Fruit fly (Drosophila melanogaster) whole organism, embryonic: ENCODE measurements around the gene rols.

ENCODE experiments used
- Aef1 ChIP-seq: fragments of 200-800 bp; sonication (Bioruptor generic); IDR thresholded peaks from 3 replicates; pipeline ENCODE4 v1.3.6; 2022; ENCODE audit warnings: missing biosample characterization, missing genetic modification characterization
- Bgb ChIP-seq: fragments of 200-800 bp; sonication (Bioruptor generic); IDR thresholded peaks from 2 replicates; pipeline ENCODE4 v1.3.6; 2022; ENCODE audit warnings: missing biosample characterization, missing genetic modification characterization; ENCODE audit not compliant: partially characterized antibody
- CG10654 ChIP-seq: fragments of 200-800 bp; sonication (Bioruptor generic); optimal IDR thresholded peaks from 2 replicates; lab custom pipeline; 2016; ENCODE audit warnings: missing biosample characterization, missing genetic modification characterization
- CG10979 ChIP-seq: fragments of 200-800 bp; sonication (Bioruptor generic); optimal IDR thresholded peaks from 2 replicates; lab custom pipeline; 2018; ENCODE audit warnings: missing biosample characterization, mild to moderate bottlenecking, missing genetic modification characterization, moderate library complexity
- CG11085 ChIP-seq: fragments of 200-800 bp; sonication (Bioruptor generic); IDR thresholded peaks from 2 replicates; pipeline ENCODE4 v1.3.6; 2022; ENCODE audit warnings: missing biosample characterization, missing genetic modification characterization
- CG11247 ChIP-seq: fragments of 200-800 bp; sonication (Bioruptor generic); IDR thresholded peaks from 2 replicates; pipeline ENCODE4 v1.3.6; 2022; ENCODE audit warnings: missing biosample characterization, missing genetic modification characterization
- CG11696 ChIP-seq: fragments of 200-800 bp; sonication (Bioruptor generic); IDR thresholded peaks from 2 replicates; pipeline ENCODE4 v1.3.6; 2022; ENCODE audit warnings: missing biosample characterization, missing genetic modification characterization
- CG12155 ChIP-seq: fragments of 200-800 bp; sonication (Bioruptor generic); optimal IDR thresholded peaks from 3 replicates; lab custom pipeline; 2016; ENCODE audit warnings: missing biosample characterization, missing genetic modification characterization
- CG12391 ChIP-seq: fragments of 200-800 bp; sonication (Bioruptor generic); optimal IDR thresholded peaks from 3 replicates; lab custom pipeline; 2018; ENCODE audit warnings: missing biosample characterization, mild to moderate bottlenecking, missing genetic modification characterization, moderate library complexity
- CG14014 ChIP-seq: fragments of 200-800 bp; sonication (Bioruptor generic); IDR thresholded peaks from 2 replicates; pipeline ENCODE4 v1.3.6; 2022; ENCODE audit warnings: missing biosample characterization, missing genetic modification characterization
- CG1602 ChIP-seq: fragments of 200-800 bp; sonication (Bioruptor generic); optimal IDR thresholded peaks from 3 replicates; lab custom pipeline; 2016; ENCODE audit warnings: missing biosample characterization, missing genetic modification characterization
- CG1603 ChIP-seq: fragments of 200-800 bp; sonication (Bioruptor generic); optimal IDR thresholded peaks from 2 replicates; lab custom pipeline; 2019; ENCODE audit warnings: missing biosample characterization, mild to moderate bottlenecking, missing genetic modification characterization, moderate library complexity
- CG18619 ChIP-seq: fragments of 200-800 bp; sonication (Bioruptor generic); optimal IDR thresholded peaks from 3 replicates; lab custom pipeline; 2017; ENCODE audit warnings: missing biosample characterization, mild to moderate bottlenecking, missing genetic modification characterization
- CG34376 ChIP-seq: fragments of 200-800 bp; sonication (Bioruptor generic); optimal IDR thresholded peaks from 2 replicates; lab custom pipeline; 2018; ENCODE audit warnings: missing biosample characterization, mild to moderate bottlenecking, missing genetic modification characterization
- CG4730 ChIP-seq: fragments of 200-800 bp; sonication (Bioruptor generic); IDR thresholded peaks from 2 replicates; pipeline ENCODE4 v1.3.6; 2022; ENCODE audit warnings: missing biosample characterization, missing genetic modification characterization
- CG7987 ChIP-seq: fragments of 200-800 bp; sonication (Bioruptor generic); optimal IDR thresholded peaks from 2 replicates; lab custom pipeline; 2018; ENCODE audit warnings: missing biosample characterization, mild to moderate bottlenecking, missing genetic modification characterization, moderate library complexity
- CG8388 ChIP-seq: fragments of 200-800 bp; sonication (Bioruptor generic); optimal IDR thresholded peaks from 2 replicates; lab custom pipeline; 2019; ENCODE audit warnings: missing biosample characterization, mild to moderate bottlenecking, missing genetic modification characterization, moderate library complexity
- CkIIα-i1 ChIP-seq: fragments of 200-800 bp; sonication (Bioruptor generic); IDR thresholded peaks from 2 replicates; pipeline ENCODE4 v1.3.6; 2022; ENCODE audit warnings: missing biosample characterization, missing genetic modification characterization
- Dbx ChIP-seq: fragments of 200-800 bp; sonication (Bioruptor generic); IDR thresholded peaks from 3 replicates; pipeline ENCODE4 v1.3.6; 2022; ENCODE audit warnings: missing biosample characterization, missing genetic modification characterization
- Dip2 ChIP-seq: fragments of 200-800 bp; sonication (Bioruptor generic); IDR thresholded peaks from 2 replicates; pipeline ENCODE4 v1.3.6; 2022; ENCODE audit warnings: missing biosample characterization, missing genetic modification characterization
- Doc2 ChIP-seq: fragments of 200-800 bp; sonication (Bioruptor generic); IDR thresholded peaks from 2 replicates; pipeline ENCODE4 v1.3.6; 2022; ENCODE audit warnings: missing biosample characterization, missing genetic modification characterization
- Hmr ChIP-seq: fragments of 200-800 bp; sonication (Bioruptor generic); optimal IDR thresholded peaks from 3 replicates; lab custom pipeline; 2017; ENCODE audit warnings: mild to moderate bottlenecking, missing biosample characterization, missing genetic modification reagents, missing genetic modification characterization
- Max ChIP-seq: fragments of 200-800 bp; sonication (Bioruptor generic); optimal IDR thresholded peaks from 2 replicates; lab custom pipeline; 2016; ENCODE audit warnings: missing biosample characterization, mild to moderate bottlenecking, missing genetic modification characterization
- Med ChIP-seq: fragments of 200-800 bp; sonication (Bioruptor generic); peaks from one replicate; lab custom pipeline; 2016; ENCODE audit warnings: missing biosample characterization, missing genetic modification characterization, mild to moderate bottlenecking, inconsistent platforms, moderate library complexity
- Nf-YA ChIP-seq: fragments of 200-800 bp; sonication (Bioruptor generic); IDR thresholded peaks from 2 replicates; pipeline ENCODE4 v1.3.6; 2022; ENCODE audit warnings: missing biosample characterization, missing genetic modification characterization
- Rfx ChIP-seq: fragments of 200-800 bp; sonication (Bioruptor generic); IDR thresholded peaks from 2 replicates; pipeline ENCODE4 v1.3.6; 2022; ENCODE audit warnings: missing biosample characterization, missing genetic modification characterization
- Sry-β ChIP-seq: fragments of 200-800 bp; sonication (Bioruptor generic); optimal IDR thresholded peaks from 2 replicates; lab custom pipeline; 2018; ENCODE audit warnings: missing biosample characterization, mild to moderate bottlenecking, missing genetic modification characterization, moderate library complexity
- YL-1 ChIP-seq: fragments of 200-800 bp; sonication (Bioruptor generic); optimal IDR thresholded peaks from 3 replicates; lab custom pipeline; 2017; ENCODE audit warnings: missing biosample characterization, mild to moderate bottlenecking, missing genetic modification characterization
- al ChIP-seq: fragments of 200-800 bp; sonication (Bioruptor generic); IDR thresholded peaks from 2 replicates; pipeline ENCODE4 v1.3.6; 2022; ENCODE audit warnings: missing biosample characterization, missing genetic modification characterization
- cato ChIP-seq: fragments of 200-800 bp; sonication (Bioruptor generic); optimal IDR thresholded peaks from 2 replicates; lab custom pipeline; 2016; ENCODE audit warnings: missing biosample characterization, missing genetic modification characterization, borderline replicate concordance
- dysf ChIP-seq: fragments of 200-800 bp; sonication (Bioruptor generic); IDR thresholded peaks from 3 replicates; pipeline ENCODE4 v1.3.6; 2022; ENCODE audit warnings: missing biosample characterization, missing genetic modification characterization
- emc ChIP-seq: fragments of 200-800 bp; sonication (Bioruptor generic); optimal IDR thresholded peaks from 2 replicates; lab custom pipeline; 2016; ENCODE audit warnings: missing biosample characterization, missing genetic modification characterization
- her ChIP-seq: fragments of 200-800 bp; sonication (Bioruptor generic); optimal IDR thresholded peaks from 2 replicates; lab custom pipeline; 2016; ENCODE audit warnings: missing biosample characterization, missing genetic modification characterization
- jumu ChIP-seq: fragments of 200-800 bp; sonication (Bioruptor generic); optimal IDR thresholded peaks from 3 replicates; lab custom pipeline; 2016; ENCODE audit warnings: missing biosample characterization, missing genetic modification characterization
- kay ChIP-seq: fragments of 200-800 bp; sonication (Bioruptor generic); optimal IDR thresholded peaks from 2 replicates; lab custom pipeline; 2016; ENCODE audit warnings: missing biosample characterization, missing genetic modification characterization
- lola ChIP-seq, 3 experiments: fragments of >200 bp in 2 of 3; fragments of 200-800 bp in 1 of 3; sonication (Bioruptor generic) in 1 of 3; optimal IDR thresholded peaks; 2 replicates each; lab custom pipeline; 2017 to 2019; ENCODE audit warnings: missing biosample characterization in 3 of 3, missing genetic modification characterization in 3 of 3, mild to moderate bottlenecking in 1 of 3, moderate library complexity in 1 of 3
- mirr ChIP-seq: fragments of 200-800 bp; sonication (Bioruptor generic); optimal IDR thresholded peaks from 3 replicates; lab custom pipeline; 2018; ENCODE audit warnings: missing biosample characterization, mild to moderate bottlenecking, missing genetic modification characterization
- nmo ChIP-seq: fragments of 200-800 bp; sonication (Bioruptor generic); optimal IDR thresholded peaks from 2 replicates; lab custom pipeline; 2018; ENCODE audit warnings: missing biosample characterization, mild to moderate bottlenecking, missing genetic modification characterization, moderate library complexity
- pho ChIP-seq: fragments of 200-800 bp; sonication (Bioruptor generic); optimal IDR thresholded peaks from 2 replicates; lab custom pipeline; 2016; ENCODE audit warnings: missing biosample characterization, missing genetic modification characterization
- pita ChIP-seq: fragments of 200-800 bp; sonication (Bioruptor generic); optimal IDR thresholded peaks from 2 replicates; lab custom pipeline; 2017; ENCODE audit warnings: missing biosample characterization, mild to moderate bottlenecking, missing genetic modification characterization
- pzg ChIP-seq: fragments of 200-800 bp; sonication (Bioruptor generic); optimal IDR thresholded peaks from 3 replicates; lab custom pipeline; 2018; ENCODE audit warnings: missing biosample characterization, mild to moderate bottlenecking, missing genetic modification characterization, moderate library complexity
- repo ChIP-seq: fragments of 200-800 bp; sonication (Bioruptor generic); optimal IDR thresholded peaks from 2 replicates; lab custom pipeline; 2016; ENCODE audit warnings: missing biosample characterization, missing genetic modification characterization
- run ChIP-seq: fragments of 200-800 bp; sonication (Bioruptor generic); optimal IDR thresholded peaks from 3 replicates; lab custom pipeline; 2018; ENCODE audit warnings: missing biosample characterization, mild to moderate bottlenecking, missing genetic modification characterization
- sisA ChIP-seq: fragments of 200-800 bp; sonication (Bioruptor generic); IDR thresholded peaks from 2 replicates; pipeline ENCODE4 v1.3.6; 2022; ENCODE audit warnings: missing biosample characterization, missing genetic modification characterization
- so ChIP-seq: fragments of 200-800 bp; sonication (Bioruptor generic); IDR thresholded peaks from 3 replicates; pipeline ENCODE4 v1.3.6; 2022; ENCODE audit warnings: missing biosample characterization, missing genetic modification characterization
- stwl ChIP-seq: fragments of 200-800 bp; sonication (Bioruptor generic); optimal IDR thresholded peaks from 3 replicates; lab custom pipeline; 2018; ENCODE audit warnings: missing biosample characterization, mild to moderate bottlenecking, missing genetic modification characterization, moderate library complexity
- trem ChIP-seq: fragments of 200-800 bp; optimal IDR thresholded peaks from 3 replicates; lab custom pipeline; 2019; ENCODE audit warnings: missing biosample characterization, mild to moderate bottlenecking, missing genetic modification characterization, moderate library complexity
- trh ChIP-seq: fragments of 200-800 bp; sonication (Bioruptor generic); optimal IDR thresholded peaks from 2 replicates; lab custom pipeline; 2016; ENCODE audit warnings: missing biosample characterization, missing genetic modification characterization
- tup ChIP-seq: fragments of 200-800 bp; sonication (Bioruptor generic); optimal IDR thresholded peaks from 2 replicates; lab custom pipeline; 2016; ENCODE audit warnings: missing biosample characterization, mild to moderate bottlenecking, missing genetic modification characterization, moderate library complexity
- vfl ChIP-seq: fragments of 200-800 bp; sonication (Bioruptor generic); optimal IDR thresholded peaks from 2 replicates; lab custom pipeline; 2016; ENCODE audit warnings: missing biosample characterization, missing genetic modification characterization
- zen2 ChIP-seq: fragments of 200-800 bp; sonication (Bioruptor generic); IDR thresholded peaks from 3 replicates; pipeline ENCODE4 v1.3.6; 2022; ENCODE audit warnings: missing biosample characterization, missing genetic modification characterization; ENCODE audit not compliant: partially characterized antibody

rols gene

DNA sequence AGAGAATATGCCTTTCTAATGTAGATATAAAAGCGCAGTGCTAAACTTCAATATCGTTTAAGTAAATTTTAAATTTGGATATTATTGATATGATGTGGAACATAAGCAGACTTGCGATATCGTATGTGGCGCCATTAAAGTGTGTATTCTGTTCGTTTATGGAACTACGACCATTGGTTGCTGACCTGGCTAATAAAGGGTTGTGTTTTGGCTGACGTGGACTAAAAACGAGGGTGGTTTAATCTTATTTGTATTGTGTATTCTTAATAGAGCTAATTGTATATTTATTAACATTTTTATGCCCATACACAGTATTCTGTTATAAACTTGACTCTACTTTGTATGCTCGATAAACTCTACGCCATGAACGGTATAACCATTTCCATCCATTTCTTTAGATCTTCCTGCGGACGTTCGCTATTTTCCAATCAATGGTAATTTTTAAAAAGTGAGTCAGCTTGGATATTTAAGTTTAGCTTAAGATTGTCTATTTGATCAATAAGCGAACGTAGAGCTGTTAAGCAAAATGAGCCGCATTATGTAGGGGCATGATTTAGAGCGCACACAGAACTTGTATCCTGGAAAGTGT lies 2.1 kb upstream of the rols start (continued):
- TF ChIP-seq CG11247 (GFP tag; lab: Robert Waterston, UW) (no peak), run (tag; lab: Kevin White, UChicago) (no peak), Dip2 (GFP tag; lab: Robert Waterston, UW) (no peak), CG4730 (GFP tag; lab: Robert Waterston, UW) (no peak), kay (GFP tag; lab: Kevin White, UChicago) (peak; percentile 15), Hmr (GFP tag; lab: Kevin White, UChicago) (peak; percentile 11), CG14014 (GFP tag; lab: Robert Waterston, UW) (no peak), emc (GFP tag; lab: Kevin White, UChicago) (no peak), lola (GFP tag; optimal IDR thresholded peaks at IDR 0.05; lab: Kevin White, UChicago) (no peak), trem (tag; lab: Kevin White, UChicago) (peak; percentile 2), Med (peak; percentile 66), dysf (GFP tag; lab: Robert Waterston, UW) (no peak), CG18619 (GFP tag; lab: Kevin White, UChicago) (no peak), CkIIα-i1 (GFP tag; lab: Robert Waterston, UW) (no peak), CG10654 (GFP tag; lab: Kevin White, UChicago) (no peak), pita (GFP tag; lab: Kevin White, UChicago) (peak; percentile 63), CG12155 (GFP tag; lab: Kevin White, UChicago) (no peak), zen2 (GFP tag; lab: Robert Waterston, UW) (no peak), CG1603 (tag; lab: Kevin White, UChicago) (peak; percentile 44), Dbx (GFP tag; lab: Robert Waterston, UW) (no peak), mirr (GFP tag; lab: Kevin White, UChicago) (no peak), al (GFP tag; lab: Robert Waterston, UW) (no peak), Aef1 (GFP tag; lab: Robert Waterston, UW) (no peak), Sry-β (GFP tag; lab: Kevin White, UChicago) (no peak), so (GFP tag; lab: Robert Waterston, UW) (no peak), pho (GFP tag; lab: Kevin White, UChicago) (no peak), nmo (GFP tag; lab: Kevin White, UChicago) (no peak), sisA (GFP tag; lab: Robert Waterston, UW) (no peak), CG7987 (peak; percentile 27), CG10979 (tag; lab: Kevin White, UChicago) (peak; percentile 26), vfl (GFP tag; lab: Kevin White, UChicago) (no peak), CG1602 (GFP tag; lab: Kevin White, UChicago) (no peak), CG11696 (no peak), jumu (GFP tag; lab: Kevin White, UChicago) (no peak), Bgb (GFP tag; lab: Robert Waterston, UW) (peak; percentile 39; the same call in 1 of the 2 replicates), her (GFP tag; lab: Kevin White, UChicago) (no peak), stwl (tag; lab: Kevin White, UChicago) (peak; percentile 78), CG12391 (tag; lab: Kevin White, UChicago) (no peak), CG34376 (no peak), Doc2 (GFP tag; lab: Robert Waterston, UW) (no peak), cato (no peak), CG8388 (GFP tag; lab: Kevin White, UChicago) (no peak), CG11085 (GFP tag; lab: Robert Waterston, UW) (no peak), tup (GFP tag; lab: Kevin White, UChicago) (no peak), Max (GFP tag; lab: Kevin White, UChicago) (no peak), trh (GFP tag; lab: Kevin White, UChicago) (no peak), YL-1 (GFP tag; lab: Kevin White, UChicago) (no peak), pzg (GFP tag; lab: Kevin White, UChicago) (peak; percentile 25), Nf-YA (GFP tag; lab: Robert Waterston, UW) (no peak), repo (GFP tag; lab: Kevin White, UChicago) (no peak), Rfx (GFP tag; lab: Robert Waterston, UW) (no peak)
